Worm (Caenorhabditis elegans): ENCODE data around the gene C33F10.4.

DNA sequence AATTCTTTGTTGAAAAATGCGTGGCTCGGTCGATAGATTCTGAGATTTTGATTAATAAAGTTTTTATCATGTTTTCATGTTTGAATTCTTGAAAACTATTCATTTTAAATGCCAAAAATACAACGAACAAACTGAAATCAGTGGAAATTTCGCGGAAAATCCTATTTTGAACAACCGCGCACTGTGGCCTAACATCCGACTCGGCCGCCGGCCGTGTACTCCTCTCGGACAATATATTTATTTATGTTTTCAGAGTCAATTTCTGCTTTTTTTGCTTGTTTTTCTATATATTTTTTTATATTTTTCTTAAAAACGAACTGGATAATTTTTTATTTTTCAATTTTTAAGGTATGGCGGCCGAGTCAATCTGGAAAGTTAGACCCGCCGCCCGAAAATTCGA is 4.3 kb upstream of the C33F10.4 start, which contains the start of gene F26G1.1:
- no peak for TF ChIP-seq elt-3 (tag; optimal IDR thresholded peaks at IDR 0.05)
- TF ChIP-seq mab-5 (tag; optimal IDR thresholded peaks at IDR 0.05), result no peak
